Worm (Caenorhabditis elegans) whole organism, midembryonic: Measurements from ENCODE around the gene rbm-17.
A peak's percentile ranks its signal among the peaks of the same experiment; 100 is the strongest.

Experiments
- T22C8.4 ChIP-seq: fragments of 200-800 bp; sonication (Bioruptor generic); IDR thresholded peaks from 2 replicates; pipeline ENCODE4 v1.3.6; 2022; ENCODE audit warnings: missing genetic modification characterization, missing compliant biosample characterization
- cog-1 ChIP-seq: sonication (generic microtip); optimal IDR thresholded peaks from 2 replicates; lab custom pipeline; 2016; ENCODE audit warnings: missing genetic modification characterization, missing compliant biosample characterization
- flt-1 ChIP-seq: fragments of 200-800 bp; sonication (Bioruptor generic); IDR thresholded peaks from 2 replicates; pipeline ENCODE4 v1.3.6; 2022; ENCODE audit warnings: missing genetic modification characterization, missing compliant biosample characterization
- klf-2 ChIP-seq: fragments of 200-800 bp; sonication (Bioruptor generic); conservative IDR thresholded peaks from 2 replicates; pipeline ENCODE4 v1.3.6; 2022; ENCODE audit warnings: missing genetic modification reagents, missing genetic modification characterization, missing compliant biosample characterization
- med-1 ChIP-seq: sonication (generic microtip); optimal IDR thresholded peaks from 2 replicates; lab custom pipeline; 2017; ENCODE audit warnings: missing genetic modification characterization, mild to moderate bottlenecking, missing compliant biosample characterization, antibody characterized with exemption, missing genetic modification reagents; ENCODE audit not compliant: insufficient read depth
- ref-1 ChIP-seq: fragments of 200-800 bp; sonication (Bioruptor generic); conservative IDR thresholded peaks from 2 replicates; pipeline ENCODE4 v1.3.6; 2022; ENCODE audit warnings: missing genetic modification reagents, missing genetic modification characterization, missing compliant biosample characterization
- tab-1 ChIP-seq: fragments of 200-800 bp; sonication (Bioruptor generic); IDR thresholded peaks from 2 replicates; pipeline ENCODE4 v1.3.6; 2022; ENCODE audit warnings: missing genetic modification characterization, missing compliant biosample characterization
- ztf-23 ChIP-seq: fragments of 200-800 bp; sonication (Bioruptor generic); IDR thresholded peaks from 2 replicates; pipeline ENCODE4 v1.3.6; 2022; ENCODE audit warnings: missing genetic modification reagents, missing genetic modification characterization, missing compliant biosample characterization
- ztf-29 ChIP-seq: fragments of 200-800 bp; sonication (Bioruptor generic); IDR thresholded peaks from 2 replicates; pipeline ENCODE4 v1.3.6; 2022; ENCODE audit warnings: missing genetic modification reagents, missing genetic modification characterization, missing compliant biosample characterization

DNA sequence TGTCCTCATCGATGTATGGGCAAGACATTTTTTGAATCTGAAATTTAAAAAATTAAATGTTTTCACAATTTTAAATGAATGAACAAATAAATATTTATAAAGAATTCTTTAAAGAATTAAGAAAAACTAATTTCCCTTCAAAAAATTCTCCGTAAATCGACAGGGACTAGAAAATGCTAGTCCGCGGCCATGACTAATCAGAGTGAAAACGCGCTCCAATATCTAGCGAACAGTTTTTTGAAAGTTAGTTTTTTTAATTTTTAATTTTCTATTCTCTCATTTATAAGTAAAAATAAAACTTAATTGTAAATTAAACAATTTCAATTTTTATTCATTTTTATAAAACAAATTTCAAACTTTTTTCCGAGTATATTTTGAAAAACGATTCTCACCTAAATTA is 45.3 kb upstream of the rbm-17 start:
- TF ChIP-seq tab-1 (GFP tag; lab: Robert Waterston, UW) (no peak), flt-1 (peak; percentile 72; the same call in 1 of the 2 replicates), klf-2 (GFP tag; lab: Robert Waterston, UW) (0 out of 2 replicates have a peak, but pooled peaks have one; percentile 18), ztf-29 (GFP tag; lab: Robert Waterston, UW) (no peak), ref-1 (GFP tag; lab: Robert Waterston, UW) (no peak), med-1 (GFP tag; lab: Kevin White, UChicago) (no peak), cog-1 (tag; lab: Kevin White, UChicago) (no peak), T22C8.4 (no peak), ztf-23 (GFP tag; lab: Robert Waterston, UW) (no peak)
